Worm (Caenorhabditis elegans) whole organism, L2 larva: ENCODE measurements around the gene Y53G8B.1.

Experiments
- C34F6.9 ChIP-seq: fragments of 150-350 bp; optimal IDR thresholded peaks from 2 replicates; lab custom pipeline; 2014; ENCODE audit warnings: missing biosample characterization, missing genetic modification characterization
- F13H6.1 ChIP-seq: sonication (generic microtip); optimal IDR thresholded peaks from 2 replicates; lab custom pipeline; 2016; ENCODE audit warnings: missing genetic modification characterization, missing compliant biosample characterization
- aly-2 ChIP-seq: fragments of 150-350 bp; optimal IDR thresholded peaks from 2 replicates; lab custom pipeline; 2014; ENCODE audit warnings: missing biosample characterization, missing genetic modification characterization
- ama-1 ChIP-seq: fragments of 150-350 bp; optimal IDR thresholded peaks from 2 replicates; lab custom pipeline; 2018; ENCODE audit warnings: inconsistent platforms
- blmp-1 ChIP-seq: sonication (generic microtip); optimal IDR thresholded peaks from 2 replicates; lab custom pipeline; 2017; ENCODE audit warnings: missing genetic modification characterization, mild to moderate bottlenecking, missing compliant biosample characterization, antibody characterized with exemption, moderate library complexity; ENCODE audit not compliant: insufficient read depth
- ceh-16 ChIP-seq: fragments of 150-350 bp; optimal IDR thresholded peaks from 2 replicates; lab custom pipeline; 2014; ENCODE audit warnings: missing biosample characterization, missing genetic modification characterization
- ceh-82 ChIP-seq: fragments of 150-350 bp; optimal IDR thresholded peaks from 2 replicates; lab custom pipeline; 2014; ENCODE audit warnings: missing biosample characterization, missing genetic modification characterization
- crh-2 ChIP-seq: sonication (generic microtip); optimal IDR thresholded peaks from 2 replicates; lab custom pipeline; 2017; ENCODE audit warnings: missing biosample characterization, missing genetic modification characterization
- elt-1 ChIP-seq: fragments of 150-350 bp; optimal IDR thresholded peaks from 2 replicates; lab custom pipeline; 2014; ENCODE audit warnings: missing biosample characterization, missing genetic modification characterization
- fos-1 ChIP-seq: fragments of 150-350 bp; optimal IDR thresholded peaks from 2 replicates; lab custom pipeline; 2014; ENCODE audit warnings: missing biosample characterization, missing genetic modification characterization
- gmeb-1 ChIP-seq: fragments of 150-350 bp; optimal IDR thresholded peaks from 2 replicates; lab custom pipeline; 2014; ENCODE audit warnings: missing biosample characterization, missing genetic modification characterization
- lin-11 ChIP-seq: fragments of 150-350 bp; sonication (generic microtip); optimal IDR thresholded peaks from 2 replicates; lab custom pipeline; 2014; ENCODE audit warnings: missing biosample characterization, missing genetic modification characterization, inconsistent platforms, mixed read lengths
- lsy-2 ChIP-seq, 2 experiments: fragments of 150-350 bp in 1 of 2; sonication (generic microtip) in 1 of 2; optimal IDR thresholded peaks; 2 replicates each; lab custom pipeline; 2014 to 2017; ENCODE audit warnings: missing biosample characterization in 2 of 2, missing genetic modification characterization in 2 of 2
- mab-5 ChIP-seq: fragments of 150-350 bp; optimal IDR thresholded peaks from 2 replicates; lab custom pipeline; 2014; ENCODE audit warnings: missing biosample characterization, missing genetic modification characterization
- mbf-1 ChIP-seq: sonication (generic microtip); optimal IDR thresholded peaks from 2 replicates; lab custom pipeline; 2017; ENCODE audit warnings: missing biosample characterization, missing genetic modification characterization
- mdl-1 ChIP-seq, 2 experiments: fragments of 150-350 bp in 1 of 2; sonication (generic microtip) in 1 of 2; optimal IDR thresholded peaks; 2 replicates each; lab custom pipeline; 2017; ENCODE audit warnings: missing biosample characterization in 2 of 2, missing genetic modification characterization in 2 of 2
- nhr-10 ChIP-seq: sonication (generic microtip); optimal IDR thresholded peaks from 2 replicates; lab custom pipeline; 2017; ENCODE audit warnings: missing biosample characterization, missing genetic modification characterization
- nhr-11 ChIP-seq: fragments of 150-350 bp; optimal IDR thresholded peaks from 2 replicates; lab custom pipeline; 2014; ENCODE audit warnings: missing biosample characterization, missing genetic modification characterization
- nhr-129 ChIP-seq: fragments of 150-350 bp; optimal IDR thresholded peaks from 2 replicates; lab custom pipeline; 2014; ENCODE audit warnings: missing biosample characterization, missing genetic modification characterization
- nhr-21 ChIP-seq: fragments of 150-350 bp; optimal IDR thresholded peaks from 2 replicates; lab custom pipeline; 2014; ENCODE audit warnings: missing biosample characterization, missing genetic modification characterization
- nhr-237 ChIP-seq: fragments of 150-350 bp; optimal IDR thresholded peaks from 2 replicates; lab custom pipeline; 2014; ENCODE audit warnings: missing biosample characterization, missing genetic modification characterization
- nhr-25 ChIP-seq: fragments of 150-350 bp; sonication (generic microtip); optimal IDR thresholded peaks from 3 replicates; lab custom pipeline; 2014; ENCODE audit warnings: missing biosample characterization, missing genetic modification characterization
- sem-4 ChIP-seq: fragments of 150-350 bp; optimal IDR thresholded peaks from 2 replicates; lab custom pipeline; 2014; ENCODE audit warnings: missing biosample characterization, missing genetic modification reagents, missing genetic modification characterization
- skn-1 ChIP-seq: sonication (generic microtip); optimal IDR thresholded peaks from 2 replicates; lab custom pipeline; 2017; ENCODE audit warnings: missing biosample characterization, missing genetic modification characterization
- sma-3 ChIP-seq: sonication (generic microtip); optimal IDR thresholded peaks from 2 replicates; lab custom pipeline; 2016; ENCODE audit warnings: missing genetic modification reagents, missing genetic modification characterization, missing compliant biosample characterization
- sma-9 ChIP-seq, 2 experiments: fragments of 150-350 bp in 1 of 2; sonication (generic microtip) in 1 of 2; optimal IDR thresholded peaks; 2 replicates each; lab custom pipeline; 2014 to 2016; ENCODE audit warnings: missing genetic modification characterization in 2 of 2, mild to moderate bottlenecking in 1 of 2, missing biosample characterization in 1 of 2, missing compliant biosample characterization in 1 of 2, missing genetic modification reagents in 1 of 2, moderate library complexity in 1 of 2
- snpc-4 ChIP-seq: fragments of 150-350 bp; optimal IDR thresholded peaks from 2 replicates; lab custom pipeline; 2014; ENCODE audit warnings: missing biosample characterization, missing genetic modification characterization
- unc-55 ChIP-seq: fragments of 150-350 bp; sonication (generic microtip); optimal IDR thresholded peaks from 3 replicates; lab custom pipeline; 2014; ENCODE audit warnings: missing biosample characterization, missing genetic modification reagents, missing genetic modification characterization
- unc-62 ChIP-seq: fragments of 150-350 bp; optimal IDR thresholded peaks from 2 replicates; lab custom pipeline; 2014; ENCODE audit warnings: missing biosample characterization, missing genetic modification reagents, missing genetic modification characterization
- zag-1 ChIP-seq: fragments of 150-350 bp; optimal IDR thresholded peaks from 2 replicates; lab custom pipeline; 2014; ENCODE audit warnings: missing biosample characterization, missing genetic modification characterization
- ztf-1 ChIP-seq: fragments of 200-800 bp; sonication (Bioruptor generic); conservative IDR thresholded peaks from 2 replicates; pipeline ENCODE4 v1.3.6; 2022; ENCODE audit warnings: missing genetic modification characterization, missing compliant biosample characterization
- ztf-4 ChIP-seq: fragments of 150-350 bp; optimal IDR thresholded peaks from 2 replicates; lab custom pipeline; 2014; ENCODE audit warnings: missing biosample characterization, missing genetic modification characterization

The Y53G8B.1 gene

DNA sequence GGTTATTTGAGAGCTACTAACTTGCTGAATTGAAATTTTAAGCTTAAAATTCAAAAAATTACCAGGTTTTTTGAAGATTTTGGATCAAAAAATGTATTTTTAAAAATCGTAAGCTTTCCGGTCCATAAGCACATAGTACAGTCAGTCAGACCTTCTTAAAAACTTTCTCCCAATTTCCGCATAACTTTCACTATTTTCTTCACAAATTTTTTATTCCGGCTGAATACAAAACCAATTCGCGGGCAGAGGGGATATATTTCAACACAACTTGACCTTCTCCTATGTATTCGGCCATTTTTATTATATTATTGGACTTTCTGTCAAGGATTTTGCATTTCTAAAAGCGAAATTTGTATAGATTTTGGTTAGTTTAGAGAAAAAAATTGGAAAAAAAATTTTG lies 31.4 kb downstream of the Y53G8B.1 start:
- no peak for TF ChIP-seq fos-1
- TF ChIP-seq ceh-16 (tag; lab: Kevin White, UChicago): no peak
- TF ChIP-seq nhr-11 (tag; lab: Kevin White, UChicago): no peak
- no peak for TF ChIP-seq crh-2 (tag; lab: Kevin White, UChicago)

DNA sequence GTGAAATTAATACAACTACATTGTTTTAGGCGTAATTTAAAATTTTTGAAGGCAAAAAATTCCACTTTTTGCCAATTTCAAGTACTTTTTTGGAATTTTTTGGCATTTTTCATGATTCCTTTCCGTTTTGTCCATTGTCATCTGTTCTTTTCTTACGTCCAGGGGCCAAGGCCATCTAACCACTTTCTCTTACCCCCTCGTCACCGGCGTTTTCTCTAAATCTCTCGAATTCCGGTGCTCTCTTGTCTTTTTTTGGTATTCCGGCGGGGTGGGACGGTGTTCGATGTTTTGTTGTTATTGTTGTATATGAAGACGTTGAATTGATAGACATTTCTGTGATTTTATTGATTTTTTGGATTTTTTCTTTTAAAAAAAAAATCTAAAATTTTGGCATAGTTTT lies 32.5 kb downstream of the Y53G8B.1 start:
- TF ChIP-seq ceh-16 (tag; lab: Kevin White, UChicago): no peak
- peak; percentile 77 for TF ChIP-seq nhr-25 (tag; lab: Kevin White, UChicago)
- peak; percentile 1 for TF ChIP-seq sma-3 (GFP tag; lab: Kevin White, UChicago)
- TF ChIP-seq F13H6.1 (tag; lab: Kevin White, UChicago): no peak
- TF ChIP-seq blmp-1 (tag; lab: Kevin White, UChicago): peak; percentile 78
- no peak for TF ChIP-seq C34F6.9 (tag; lab: Kevin White, UChicago)

DNA sequence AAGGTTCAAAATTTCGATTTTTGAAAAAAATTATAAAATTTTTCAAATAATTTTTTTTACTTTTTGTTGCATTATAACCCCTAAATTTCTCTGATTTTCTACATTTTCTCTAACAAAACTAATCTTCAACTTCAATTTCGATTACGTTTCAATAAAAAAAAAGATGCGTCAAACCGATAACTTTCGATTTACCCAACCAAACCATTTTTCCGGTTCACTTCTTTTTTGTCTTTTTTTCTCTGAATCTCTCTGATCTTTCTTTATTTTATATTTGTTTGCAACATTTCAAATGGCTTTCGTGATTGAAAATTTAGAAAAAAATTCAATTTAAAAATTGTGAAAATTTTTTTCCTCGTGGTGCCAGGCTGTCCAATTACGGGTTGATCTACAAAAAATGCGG lies 34.4 kb downstream of the Y53G8B.1 start:
- no peak for TF ChIP-seq lin-11
- no peak for TF ChIP-seq mdl-1 (tag; optimal IDR thresholded peaks at IDR 0.05; lab: Kevin White, UChicago)
- no peak for TF ChIP-seq nhr-25 (tag; lab: Kevin White, UChicago)
- no peak for TF ChIP-seq F13H6.1 (tag; lab: Kevin White, UChicago)
- TF ChIP-seq sma-3 (GFP tag; lab: Kevin White, UChicago): no peak
- no peak for TF ChIP-seq nhr-10
- TF ChIP-seq elt-1 (tag; lab: Kevin White, UChicago): no peak
- no peak for TF ChIP-seq ama-1 (lab: Kevin White, UChicago)
- TF ChIP-seq skn-1: no peak
- no peak for TF ChIP-seq nhr-21
- no peak for TF ChIP-seq gmeb-1 (tag; lab: Kevin White, UChicago)
- TF ChIP-seq mbf-1: no peak

DNA sequence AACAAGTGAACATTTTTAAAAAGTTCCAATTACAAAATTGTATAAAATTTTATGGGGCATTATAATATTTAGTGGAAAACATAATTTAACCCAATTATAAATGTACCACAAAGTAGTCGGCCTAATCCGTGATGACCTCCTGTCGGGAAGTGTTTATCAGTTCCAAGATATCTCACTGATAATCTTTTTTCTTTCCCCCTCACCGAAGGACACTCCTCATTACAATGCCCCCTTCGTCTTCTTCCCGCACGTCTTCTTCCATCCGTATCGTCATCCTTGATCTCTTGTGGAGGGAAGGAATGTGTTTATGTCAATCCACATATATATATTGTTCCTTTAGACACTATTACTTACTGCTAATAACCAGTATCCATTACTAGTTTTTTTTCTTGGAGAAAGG lies 36.2 kb downstream of the Y53G8B.1 start, which contains the start of gene R148.5:
Gene R148.5, plus strand, starts transcription at position 331 of the 400 bp plus-strand sequence.
- no peak for TF ChIP-seq C34F6.9 (tag; lab: Kevin White, UChicago)
- TF ChIP-seq unc-62 (GFP tag; lab: Kevin White, UChicago): no peak
- no peak for TF ChIP-seq snpc-4
- no peak for TF ChIP-seq nhr-129 (tag; lab: Kevin White, UChicago)
- TF ChIP-seq zag-1 (tag; lab: Kevin White, UChicago): no peak
- TF ChIP-seq aly-2: no peak
- no peak for TF ChIP-seq lin-11
- TF ChIP-seq sma-9 (GFP tag; optimal IDR thresholded peaks at IDR 0.05; lab: Kevin White, UChicago): no peak
- no peak for TF ChIP-seq sma-9 (tag; optimal IDR thresholded peaks at IDR 0.05; lab: Kevin White, UChicago)
- TF ChIP-seq lsy-2 (tag; optimal IDR thresholded peaks at IDR 0.05; lab: Kevin White, UChicago): no peak
- TF ChIP-seq sem-4 (tag; lab: Kevin White, UChicago): no peak
- TF ChIP-seq, all 48 proteins: peak for 0

- no peak for TF ChIP-seq snpc-4
Measured at ce11 chrIII:3169279-3169678, 40.2 kb downstream of the Y53G8B.1 start.

DNA sequence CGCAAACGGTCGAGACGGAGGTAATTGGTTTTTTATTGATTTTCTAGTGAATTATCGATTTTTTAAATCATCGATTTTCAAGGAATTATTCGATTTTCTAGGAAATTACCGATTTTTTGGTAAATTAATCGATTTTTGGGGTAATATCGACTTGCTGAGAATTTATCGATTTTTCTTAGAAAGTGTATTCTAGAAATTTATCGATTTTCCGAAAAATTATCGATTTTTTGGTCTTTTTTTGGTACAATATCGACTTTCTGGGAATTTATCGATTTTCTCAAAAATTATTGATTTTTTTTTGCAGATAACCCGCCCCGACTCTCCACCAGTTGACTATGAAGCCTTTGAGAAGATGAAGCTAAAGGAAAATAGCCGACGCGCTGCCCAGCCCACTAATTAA lies 41.5 kb downstream of the Y53G8B.1 start:
- no peak for TF ChIP-seq nhr-237
- TF ChIP-seq elt-1 (tag; lab: Kevin White, UChicago): no peak
- TF ChIP-seq snpc-4: no peak
- no peak for TF ChIP-seq skn-1
- TF ChIP-seq sem-4 (tag; lab: Kevin White, UChicago): no peak
- TF ChIP-seq ceh-82: no peak
- no peak for TF ChIP-seq ztf-1 (GFP tag; lab: Robert Waterston, UW)
- no peak for TF ChIP-seq nhr-25 (tag; lab: Kevin White, UChicago)
- no peak for TF ChIP-seq sma-9 (GFP tag; optimal IDR thresholded peaks at IDR 0.05; lab: Kevin White, UChicago)
- no peak for TF ChIP-seq sma-9 (tag; optimal IDR thresholded peaks at IDR 0.05; lab: Kevin White, UChicago)
- TF ChIP-seq blmp-1 (tag; lab: Kevin White, UChicago): no peak
- TF ChIP-seq nhr-10: no peak
- TF ChIP-seq nhr-129 (tag; lab: Kevin White, UChicago): no peak
- TF ChIP-seq nhr-21: no peak
- TF ChIP-seq mab-5 (tag; lab: Kevin White, UChicago): no peak
- no peak for TF ChIP-seq ztf-4
- no peak for TF ChIP-seq fos-1
- TF ChIP-seq unc-55 (GFP tag; lab: Kevin White, UChicago): no peak
- TF ChIP-seq ama-1 (lab: Kevin White, UChicago): no peak
- TF ChIP-seq, all 48 proteins: peak for 0
